Fruit fly (Drosophila melanogaster): ENCODE data around the gene Muc11A.

DNA sequence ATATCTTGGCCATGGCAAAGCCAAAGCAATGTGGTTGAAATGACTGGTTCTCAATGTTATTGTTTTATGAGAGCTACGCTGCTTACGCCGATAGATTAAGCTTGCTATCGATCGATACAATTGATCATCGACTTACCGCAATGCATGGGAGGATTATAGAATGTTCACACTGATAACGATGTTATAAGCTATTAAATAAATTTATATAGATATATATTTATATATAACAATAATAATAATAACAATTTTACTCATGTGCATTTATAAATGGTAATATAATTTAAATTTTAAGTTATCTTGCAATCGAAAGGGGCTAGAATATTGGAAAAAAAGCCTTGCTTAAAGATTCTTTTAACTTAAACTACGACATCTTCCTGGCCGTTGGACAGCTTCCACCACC lies 13.1 kb downstream of the Muc11A start, which contains the start of gene moon:
- TF ChIP-seq insv (optimal IDR thresholded peaks at IDR 0.05) (no peak), ttk (optimal IDR thresholded peaks at IDR 0.05) (no peak), psq (optimal IDR thresholded peaks at IDR 0.05) (no peak), Myc (optimal IDR thresholded peaks at IDR 0.05) (no peak), Sin3A (optimal IDR thresholded peaks at IDR 0.05) (no peak)

Measured in Kc167 (cell line).